Worm (Caenorhabditis elegans): ENCODE measurements around the gene C33A11.2.

Gene C33A11.2

DNA sequence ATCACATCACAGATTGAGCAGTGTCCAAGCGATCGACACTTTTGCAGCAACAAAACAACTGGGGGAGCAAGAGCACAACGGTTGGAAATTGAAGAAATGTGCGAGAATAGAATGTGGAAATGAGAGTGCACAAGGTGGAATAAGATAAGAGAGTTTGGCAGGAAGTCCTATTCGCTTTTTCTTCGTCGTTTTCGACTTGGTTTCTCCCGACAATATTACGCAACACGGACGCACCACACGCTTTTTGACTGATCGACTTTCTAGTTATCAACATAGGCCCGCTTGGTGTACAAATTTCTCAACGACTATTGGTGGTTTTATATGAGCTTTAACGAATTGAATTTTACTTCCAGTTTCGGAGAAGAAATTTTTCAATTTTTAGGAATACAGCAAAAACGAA is 17.1 kb downstream of the C33A11.2 start (continued):
- no peak for TF ChIP-seq F57A8.1 (GFP tag; optimal IDR thresholded peaks at IDR 0.05)
- TF ChIP-seq Y67H2A.10 (GFP tag; conservative IDR thresholded peaks at IDR 0.05): no peak
- no peak for TF ChIP-seq F10E7.11 (tag; optimal IDR thresholded peaks at IDR 0.05)
- no peak for TF ChIP-seq unc-130 (GFP tag; optimal IDR thresholded peaks at IDR 0.05)
- TF ChIP-seq ztf-28 (GFP tag; IDR thresholded peaks at IDR 0.05): no peak
- TF ChIP-seq D2030.7 (GFP tag; IDR thresholded peaks at IDR 0.05): no peak
- TF ChIP-seq B0336.3 (GFP tag; IDR thresholded peaks at IDR 0.05): no peak
- no peak for TF ChIP-seq ztf-3 (GFP tag; optimal IDR thresholded peaks at IDR 0.05)
- no peak for TF ChIP-seq ccch-3 (GFP tag; optimal IDR thresholded peaks at IDR 0.05)
- no peak for TF ChIP-seq egl-18 (GFP tag; IDR thresholded peaks at IDR 0.05)
- no peak for TF ChIP-seq ceh-79 (tag; optimal IDR thresholded peaks at IDR 0.05)
- no peak for TF ChIP-seq madf-8 (GFP tag; conservative IDR thresholded peaks at IDR 0.05)
- TF ChIP-seq ceh-40 (GFP tag; IDR thresholded peaks at IDR 0.05): no peak
- peak; percentile 51; the same call in 1 of the 2 replicates for TF ChIP-seq nfyb-1 (GFP tag; IDR thresholded peaks at IDR 0.05)
- no peak for TF ChIP-seq hlh-12 (tag; optimal IDR thresholded peaks at IDR 0.05)
- TF ChIP-seq gei-17 (GFP tag; optimal IDR thresholded peaks at IDR 0.05): no peak
- no peak for TF ChIP-seq Y79H2A.3 (GFP tag; conservative IDR thresholded peaks at IDR 0.05)
- no peak for TF ChIP-seq F33H1.4 (GFP tag; IDR thresholded peaks at IDR 0.05)
- TF ChIP-seq ceh-27 (GFP tag; optimal IDR thresholded peaks at IDR 0.05): no peak
- TF ChIP-seq sea-2 (GFP tag; IDR thresholded peaks at IDR 0.05): no peak
- no peak for TF ChIP-seq K12H6.12 (tag; optimal IDR thresholded peaks at IDR 0.05)
- TF ChIP-seq cebp-1 (GFP tag; IDR thresholded peaks at IDR 0.05): no peak
- TF ChIP-seq cebp-1 (tag; optimal IDR thresholded peaks at IDR 0.05): peak; percentile 69
- TF ChIP-seq die-1 (tag; optimal IDR thresholded peaks at IDR 0.05): no peak
- TF ChIP-seq madf-10 (tag; optimal IDR thresholded peaks at IDR 0.05): no peak

DNA sequence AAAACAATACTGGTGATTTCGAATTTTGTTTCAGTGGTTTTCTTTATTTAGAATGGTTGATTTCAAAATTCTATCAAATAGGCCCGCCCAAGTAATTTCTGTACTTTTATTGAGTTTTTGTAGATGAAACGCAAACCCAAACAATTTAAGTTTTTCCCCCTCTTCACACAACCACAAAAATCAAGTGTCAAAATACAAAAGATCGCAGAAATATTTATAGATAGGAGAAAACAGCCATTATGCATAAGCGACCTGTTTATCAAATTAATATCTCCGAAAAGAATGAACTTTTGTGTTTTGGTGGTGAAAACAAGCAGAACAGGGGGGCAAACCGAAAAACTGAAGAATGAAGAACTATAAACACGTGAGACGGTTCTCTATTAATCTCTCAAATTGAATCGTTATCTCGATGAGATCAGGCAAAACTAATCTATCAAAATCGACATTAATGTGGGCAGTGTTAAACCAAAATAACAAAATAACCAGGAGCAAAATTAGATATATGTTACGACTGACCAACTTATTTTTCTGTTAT is 18.4 kb downstream of the C33A11.2 start:
- no peak for TF ChIP-seq ztf-6 (GFP tag; IDR thresholded peaks at IDR 0.05)
- no peak for TF ChIP-seq hlh-12 (tag; optimal IDR thresholded peaks at IDR 0.05)
- TF ChIP-seq ceh-100 (GFP tag; IDR thresholded peaks at IDR 0.05): no peak
- no peak for TF ChIP-seq B0019.2 (GFP tag; conservative IDR thresholded peaks at IDR 0.05)
- no peak for TF ChIP-seq cebp-1 (GFP tag; IDR thresholded peaks at IDR 0.05)
- TF ChIP-seq cebp-1 (tag; optimal IDR thresholded peaks at IDR 0.05): no peak
- TF ChIP-seq ceh-58 (GFP tag; IDR thresholded peaks at IDR 0.05): no peak
- TF ChIP-seq tlf-1 (GFP tag; optimal IDR thresholded peaks at IDR 0.05): no peak
- TF ChIP-seq rpc-1 (optimal IDR thresholded peaks at IDR 0.05): no peak
- no peak for TF ChIP-seq rpc-1 (tag; optimal IDR thresholded peaks at IDR 0.05)
- TF ChIP-seq D2030.7 (GFP tag; IDR thresholded peaks at IDR 0.05): no peak

DNA sequence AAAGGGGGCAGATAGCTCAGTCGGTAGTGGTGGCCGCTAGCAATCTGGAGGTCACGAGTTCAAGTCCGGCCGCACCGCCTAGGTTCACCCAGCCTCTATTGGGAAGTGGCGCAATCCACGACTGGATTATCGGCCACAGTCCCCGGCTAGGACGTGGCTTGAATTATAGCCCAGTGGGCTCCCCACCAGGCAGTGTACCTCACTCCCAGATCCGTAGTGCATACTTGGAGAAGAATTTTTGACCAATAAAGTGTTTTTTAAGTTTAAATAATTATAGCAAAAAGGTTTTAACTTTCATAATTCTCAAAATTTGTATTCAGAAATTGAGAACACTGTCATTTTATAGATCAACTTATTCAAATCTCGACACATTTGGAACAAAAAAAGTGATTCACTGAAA is 19.6 kb downstream of the C33A11.2 start:
- TF ChIP-seq F55B11.4 (tag; optimal IDR thresholded peaks at IDR 0.05; ENCODE audit: borderline replicate concordance, insufficient read depth) (no peak), ceh-91 (GFP tag; IDR thresholded peaks at IDR 0.05) (no peak), sea-2 (GFP tag; IDR thresholded peaks at IDR 0.05) (no peak), nhr-80 (tag; optimal IDR thresholded peaks at IDR 0.05) (no peak), zfh-2 (GFP tag; conservative IDR thresholded peaks at IDR 0.05) (0 out of 2 replicates have a peak, but pooled peaks have one; percentile 15), Y56A3A.18 (GFP tag; IDR thresholded peaks at IDR 0.05) (no peak), rpc-1 (optimal IDR thresholded peaks at IDR 0.05) (peak; percentile 23), rpc-1 (tag; optimal IDR thresholded peaks at IDR 0.05) (peak; percentile 59)
